Worm (Caenorhabditis elegans) whole organism, late embryonic: Measurements from ENCODE around the gene col-72.

ENCODE experiments used
- C08G9.2 ChIP-seq: sonication (generic microtip); optimal IDR thresholded peaks from 2 replicates; lab custom pipeline; 2016; ENCODE audit warnings: mild to moderate bottlenecking, missing genetic modification characterization, moderate library complexity, missing compliant biosample characterization
- C38D4.7 ChIP-seq: fragments of 200-800 bp; sonication (Bioruptor generic); optimal IDR thresholded peaks from 2 replicates; lab custom pipeline; 2018; ENCODE audit warnings: mild to moderate bottlenecking, missing genetic modification characterization, moderate library complexity, missing compliant biosample characterization
- K09A11.1 ChIP-seq: sonication (generic microtip); optimal IDR thresholded peaks from 2 replicates; lab custom pipeline; 2017; ENCODE audit warnings: antibody characterized with exemption, mild to moderate bottlenecking, missing genetic modification characterization, missing compliant biosample characterization; ENCODE audit not compliant: insufficient read depth
- Y22D7AL.16 ChIP-seq: sonication (generic microtip); optimal IDR thresholded peaks from 2 replicates; lab custom pipeline; 2016; ENCODE audit warnings: missing genetic modification characterization, missing compliant biosample characterization
- ahr-1 ChIP-seq: sonication (generic microtip); optimal IDR thresholded peaks from 2 replicates; lab custom pipeline; 2016; ENCODE audit warnings: missing genetic modification characterization, missing compliant biosample characterization
- ceh-18 ChIP-seq: sonication (generic microtip); optimal IDR thresholded peaks from 2 replicates; lab custom pipeline; 2016; ENCODE audit warnings: missing genetic modification characterization, missing compliant biosample characterization
- ceh-19 ChIP-seq: fragments of 200-800 bp; sonication (Bioruptor generic); optimal IDR thresholded peaks from 2 replicates; lab custom pipeline; 2018; ENCODE audit warnings: mild to moderate bottlenecking, missing genetic modification characterization, missing compliant biosample characterization
- ceh-2 ChIP-seq: sonication (generic microtip); optimal IDR thresholded peaks from 2 replicates; lab custom pipeline; 2016; ENCODE audit warnings: missing genotype, missing genetic modification characterization, missing compliant biosample characterization
- ceh-22 ChIP-seq: sonication (generic microtip); optimal IDR thresholded peaks from 2 replicates; lab custom pipeline; 2017; ENCODE audit warnings: missing biosample characterization, missing genetic modification characterization
- ceh-24 ChIP-seq: sonication (generic microtip); optimal IDR thresholded peaks from 2 replicates; lab custom pipeline; 2016; ENCODE audit warnings: mild to moderate bottlenecking, missing genetic modification characterization, missing compliant biosample characterization
- ceh-30 ChIP-seq: fragments of 150-350 bp; optimal IDR thresholded peaks from 2 replicates; lab custom pipeline; 2014; ENCODE audit warnings: missing biosample characterization, missing genetic modification characterization
- ceh-31 ChIP-seq: sonication (generic microtip); optimal IDR thresholded peaks from 2 replicates; lab custom pipeline; 2016; ENCODE audit warnings: missing genetic modification characterization, missing compliant biosample characterization
- ceh-48 ChIP-seq: sonication (generic microtip); optimal IDR thresholded peaks from 2 replicates; lab custom pipeline; 2016; ENCODE audit warnings: missing genetic modification characterization, inconsistent platforms, missing compliant biosample characterization
- elt-2 ChIP-seq: sonication (generic microtip); optimal IDR thresholded peaks from 2 replicates; lab custom pipeline; 2016; ENCODE audit warnings: missing genetic modification reagents, missing genetic modification characterization, missing compliant biosample characterization
- elt-4 ChIP-seq: sonication (generic microtip); optimal IDR thresholded peaks from 2 replicates; lab custom pipeline; 2016; ENCODE audit warnings: missing genetic modification characterization, missing compliant biosample characterization
- ets-4 ChIP-seq: sonication (generic microtip); optimal IDR thresholded peaks from 2 replicates; lab custom pipeline; 2016; ENCODE audit warnings: missing genetic modification characterization, missing compliant biosample characterization
- fkh-10 ChIP-seq: fragments of 150-350 bp; optimal IDR thresholded peaks from 2 replicates; lab custom pipeline; 2014; ENCODE audit warnings: missing biosample characterization, missing genetic modification reagents, missing genetic modification characterization
- hlh-13 ChIP-seq: fragments of 200-800 bp; sonication (Bioruptor generic); optimal IDR thresholded peaks from 2 replicates; lab custom pipeline; 2018; ENCODE audit warnings: mild to moderate bottlenecking, missing genetic modification characterization, missing compliant biosample characterization
- hlh-15 ChIP-seq: sonication (generic microtip); optimal IDR thresholded peaks from 2 replicates; lab custom pipeline; 2016; ENCODE audit warnings: missing genetic modification characterization, missing compliant biosample characterization
- hlh-30 ChIP-seq: sonication (generic microtip); optimal IDR thresholded peaks from 2 replicates; lab custom pipeline; 2017; ENCODE audit warnings: antibody characterized with exemption, missing genetic modification characterization, missing compliant biosample characterization; ENCODE audit not compliant: insufficient read depth
- hlh-6 ChIP-seq: sonication (generic microtip); optimal IDR thresholded peaks from 2 replicates; lab custom pipeline; 2016; ENCODE audit warnings: missing genotype, missing genetic modification characterization, missing compliant biosample characterization
- hlh-8 ChIP-seq: sonication (generic microtip); optimal IDR thresholded peaks from 2 replicates; lab custom pipeline; 2016; ENCODE audit warnings: missing genotype, missing genetic modification characterization, missing compliant biosample characterization
- madf-2 ChIP-seq: sonication (generic microtip); optimal IDR thresholded peaks from 2 replicates; lab custom pipeline; 2017; ENCODE audit warnings: missing genetic modification characterization, missing compliant biosample characterization
- nhr-11 ChIP-seq: fragments of 150-350 bp; optimal IDR thresholded peaks from 2 replicates; lab custom pipeline; 2014; ENCODE audit warnings: missing biosample characterization, missing genetic modification characterization
- npax-4 ChIP-seq: sonication (generic microtip); optimal IDR thresholded peaks from 2 replicates; lab custom pipeline; 2016; ENCODE audit warnings: missing genetic modification characterization, missing compliant biosample characterization
- odd-2 ChIP-seq: sonication (generic microtip); optimal IDR thresholded peaks from 2 replicates; lab custom pipeline; 2017; ENCODE audit warnings: antibody characterized with exemption, mild to moderate bottlenecking, missing genetic modification characterization, missing compliant biosample characterization
- pag-3 ChIP-seq: sonication (generic microtip); optimal IDR thresholded peaks from 2 replicates; lab custom pipeline; 2016; ENCODE audit warnings: missing compliant biosample characterization, missing genetic modification characterization, borderline replicate concordance
- pat-9 ChIP-seq: fragments of 200-800 bp; sonication (Bioruptor generic); optimal IDR thresholded peaks from 2 replicates; lab custom pipeline; 2018; ENCODE audit warnings: mild to moderate bottlenecking, missing genetic modification characterization, moderate library complexity, missing compliant biosample characterization
- pax-1 ChIP-seq: fragments of 150-350 bp; optimal IDR thresholded peaks from 2 replicates; lab custom pipeline; 2014; ENCODE audit warnings: missing biosample characterization, missing genetic modification characterization
- pros-1 ChIP-seq: fragments of 150-350 bp; optimal IDR thresholded peaks from 2 replicates; lab custom pipeline; 2014; ENCODE audit warnings: missing biosample characterization, missing genetic modification reagents, missing genetic modification characterization
- ref-2 ChIP-seq: sonication (generic microtip); optimal IDR thresholded peaks from 2 replicates; lab custom pipeline; 2016; ENCODE audit warnings: missing genetic modification characterization, missing compliant biosample characterization
- rnt-1 ChIP-seq: sonication (generic microtip); optimal IDR thresholded peaks from 2 replicates; lab custom pipeline; 2016; ENCODE audit warnings: missing genetic modification characterization, missing compliant biosample characterization
- sox-2 ChIP-seq: fragments of 200-800 bp; sonication (Bioruptor generic); IDR thresholded peaks from 2 replicates; pipeline ENCODE4 v1.3.6; 2022; ENCODE audit warnings: missing genetic modification reagents, missing genetic modification characterization, missing compliant biosample characterization
- sox-4 ChIP-seq: sonication (generic microtip); optimal IDR thresholded peaks from 2 replicates; lab custom pipeline; 2017; ENCODE audit warnings: mild to moderate bottlenecking, missing genetic modification characterization, inconsistent platforms, missing compliant biosample characterization
- syd-9 ChIP-seq: sonication (generic microtip); optimal IDR thresholded peaks from 2 replicates; lab custom pipeline; 2016; ENCODE audit warnings: mild to moderate bottlenecking, missing genetic modification characterization, moderate library complexity, missing compliant biosample characterization
- tbx-2 ChIP-seq: sonication (generic microtip); optimal IDR thresholded peaks from 2 replicates; lab custom pipeline; 2016; ENCODE audit warnings: missing genetic modification characterization, missing compliant biosample characterization
- unc-42 ChIP-seq: sonication (generic microtip); optimal IDR thresholded peaks from 2 replicates; lab custom pipeline; 2016; ENCODE audit warnings: missing genotype, missing genetic modification characterization, missing compliant biosample characterization
- unc-86 ChIP-seq: sonication (generic microtip); optimal IDR thresholded peaks from 2 replicates; lab custom pipeline; 2016; ENCODE audit warnings: missing genetic modification characterization, missing compliant biosample characterization
- zip-5 ChIP-seq: sonication (generic microtip); optimal IDR thresholded peaks from 2 replicates; lab custom pipeline; 2016; ENCODE audit warnings: missing genetic modification characterization, missing compliant biosample characterization

Gene col-72

DNA sequence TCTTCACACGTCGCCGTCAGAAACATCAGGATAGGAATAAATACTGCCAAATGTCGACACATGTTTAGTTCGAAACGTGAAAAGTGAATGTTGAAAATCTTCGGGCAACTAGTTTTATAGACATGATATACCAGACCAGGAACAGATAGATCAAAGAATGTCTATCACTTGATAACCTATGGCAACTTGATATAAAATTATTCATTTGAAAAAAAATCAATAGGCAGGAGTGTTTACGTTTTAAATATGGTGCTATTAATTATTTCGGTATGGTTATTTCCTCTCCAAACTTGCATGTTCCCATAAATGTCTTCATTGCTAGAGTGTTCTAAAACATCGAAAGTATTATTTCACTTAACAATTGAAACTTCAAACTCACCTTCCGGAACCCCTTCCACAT is 37.6 kb upstream of the col-72 start, which contains the start of gene W10G11.2:
TSS of gene W10G11.2 (minus strand) at position 101 of the 400 bp plus-strand sequence.
- TF ChIP-seq hlh-15 (tag; lab: Kevin White, UChicago) = no peak
- TF ChIP-seq ceh-18 (tag; lab: Kevin White, UChicago) = no peak
- TF ChIP-seq hlh-30 = no peak
- TF ChIP-seq C38D4.7 = no peak
- no peak for TF ChIP-seq ahr-1 (tag; lab: Kevin White, UChicago)
- TF ChIP-seq elt-2 (tag; lab: Kevin White, UChicago) = no peak
- no peak for TF ChIP-seq hlh-8 (tag; lab: Kevin White, UChicago)
- TF ChIP-seq unc-86 (tag; lab: Kevin White, UChicago) = no peak
- TF ChIP-seq ceh-30 (tag; lab: Kevin White, UChicago) = no peak
- TF ChIP-seq C08G9.2 = no peak
- TF ChIP-seq, all 69 proteins: peak for 0

ce11 chrII:3560592-3560991 is 36.6 kb upstream of the col-72 start, which contains the start of gene W10G11.1:
Gene W10G11.1 (minus strand): TSS chrII:3560692.
- TF ChIP-seq ceh-2 (tag; lab: Kevin White, UChicago) = no peak
- no peak for TF ChIP-seq ref-2 (tag; lab: Kevin White, UChicago)
- no peak for TF ChIP-seq ceh-19 (GFP tag; lab: Kevin White, UChicago)
- TF ChIP-seq unc-86 (tag; lab: Kevin White, UChicago) = no peak
- TF ChIP-seq ceh-24 = no peak
- TF ChIP-seq hlh-13 (GFP tag; lab: Kevin White, UChicago) = no peak
- TF ChIP-seq elt-4 = no peak
- TF ChIP-seq pag-3 (tag; lab: Kevin White, UChicago) = no peak
- no peak for TF ChIP-seq pat-9 (tag; lab: Kevin White, UChicago)
- TF ChIP-seq ets-4 = no peak
- no peak for TF ChIP-seq ceh-18 (tag; lab: Kevin White, UChicago)
- no peak for TF ChIP-seq elt-2 (tag; lab: Kevin White, UChicago)
- TF ChIP-seq Y22D7AL.16 (tag; lab: Kevin White, UChicago) = no peak
- no peak for TF ChIP-seq rnt-1 (tag; lab: Kevin White, UChicago)
- TF ChIP-seq odd-2 (tag; lab: Kevin White, UChicago) = no peak
- TF ChIP-seq hlh-6 (tag; lab: Kevin White, UChicago) = no peak
- TF ChIP-seq K09A11.1 (tag; lab: Kevin White, UChicago) = no peak
- TF ChIP-seq pax-1 = no peak
- TF ChIP-seq ceh-31 (tag; lab: Kevin White, UChicago) = no peak
- no peak for TF ChIP-seq zip-5 (tag; lab: Kevin White, UChicago)
- TF ChIP-seq, all 69 proteins: peak for 0

ce11 chrII:3557417-3557816 is 33.4 kb upstream of the col-72 start, which contains the start of gene lgc-45:
Gene lgc-45 (plus strand): TSS chrII:3557472.
- TF ChIP-seq fkh-10 (no peak), pros-1 (tag; lab: Kevin White, UChicago) (no peak), unc-42 (tag; lab: Kevin White, UChicago) (no peak), ceh-18 (tag; lab: Kevin White, UChicago) (no peak), hlh-13 (GFP tag; lab: Kevin White, UChicago) (no peak), syd-9 (tag; lab: Kevin White, UChicago) (no peak), sox-2 (GFP tag; lab: Robert Waterston, UW) (no peak), sox-4 (tag; lab: Kevin White, UChicago) (no peak), Y22D7AL.16 (tag; lab: Kevin White, UChicago) (no peak), ahr-1 (tag; lab: Kevin White, UChicago) (no peak), nhr-11 (no peak), hlh-6 (tag; lab: Kevin White, UChicago) (no peak), ceh-22 (tag; lab: Kevin White, UChicago) (no peak), hlh-8 (tag; lab: Kevin White, UChicago) (no peak), npax-4 (tag; lab: Kevin White, UChicago) (no peak), C38D4.7 (no peak), madf-2 (tag; lab: Kevin White, UChicago) (no peak), ceh-48 (tag; lab: Kevin White, UChicago) (no peak), tbx-2 (tag; lab: Kevin White, UChicago) (no peak), unc-86 (tag; lab: Kevin White, UChicago) (no peak)
